Fruit fly (Drosophila melanogaster): ENCODE data around the gene Clp.

Clp gene

dm6 chr2L:856690-857488 is 37.1 kb downstream of the Clp start (continued):
- peak; percentile 71 for TF ChIP-seq CG10959 (GFP tag; IDR thresholded peaks at IDR 0.05)
- no peak for TF ChIP-seq bbx (GFP tag; IDR thresholded peaks at IDR 0.05; ENCODE audit: partially characterized antibody)
- peak; percentile 31 for TF ChIP-seq Usf (GFP tag; optimal IDR thresholded peaks at IDR 0.05)
- no peak for TF ChIP-seq CG10431 (GFP tag; optimal IDR thresholded peaks at IDR 0.05)
- TF ChIP-seq pita (GFP tag; optimal IDR thresholded peaks at IDR 0.05), result no peak
- TF ChIP-seq repo (GFP tag; optimal IDR thresholded peaks at IDR 0.05), result peak; percentile 45
- TF ChIP-seq org-1 (GFP tag; optimal IDR thresholded peaks at IDR 0.05), result peak; percentile 81
- TF ChIP-seq CG13424 (tag; optimal IDR thresholded peaks at IDR 0.05), result peak; percentile 75
- TF ChIP-seq Ravus (GFP tag; IDR thresholded peaks at IDR 0.05), result peak; percentile 5; the same call in 1 of the 2 replicates
- no peak for TF ChIP-seq CG17912 (GFP tag; optimal IDR thresholded peaks at IDR 0.05)
- TF ChIP-seq psq (GFP tag; optimal IDR thresholded peaks at IDR 0.05), result no peak
- peak; percentile 8 for TF ChIP-seq CG33557 (GFP tag; optimal IDR thresholded peaks at IDR 0.05)
- TF ChIP-seq CG10209 (GFP tag; optimal IDR thresholded peaks at IDR 0.05), result peak; percentile 80
- no peak for TF ChIP-seq tna (GFP tag; IDR thresholded peaks at IDR 0.05; ENCODE audit: partially characterized antibody)
- no peak for TF ChIP-seq cad (GFP tag; optimal IDR thresholded peaks at IDR 0.05)
- peak; percentile 29 for TF ChIP-seq eyg (GFP tag; optimal IDR thresholded peaks at IDR 0.05)
- TF ChIP-seq caup (GFP tag; optimal IDR thresholded peaks at IDR 0.05; ENCODE audit: severe bottlenecking), result peak; percentile 34
- no peak for TF ChIP-seq amos (GFP tag; IDR thresholded peaks at IDR 0.05; ENCODE audit: partially characterized antibody)
- TF ChIP-seq ci (GFP tag; IDR thresholded peaks at IDR 0.05), result peak; percentile 95
- peak; percentile 65 for TF ChIP-seq Max (GFP tag; optimal IDR thresholded peaks at IDR 0.05)
- TF ChIP-seq vnd (GFP tag; IDR thresholded peaks at IDR 0.05; ENCODE audit: partially characterized antibody), result no peak
- TF ChIP-seq lbe (GFP tag; optimal IDR thresholded peaks at IDR 0.05), result no peak
- TF ChIP-seq jumu (GFP tag; optimal IDR thresholded peaks at IDR 0.05), result peak; percentile 78
- peak; percentile 88 for TF ChIP-seq CG6689 (GFP tag; IDR thresholded peaks at IDR 0.05)
- no peak for TF ChIP-seq CG4282 (GFP tag; optimal IDR thresholded peaks at IDR 0.05)
- no peak for TF ChIP-seq Doc2 (GFP tag; IDR thresholded peaks at IDR 0.05)
- TF ChIP-seq lola (GFP tag; optimal IDR thresholded peaks at IDR 0.05), result peak in 1 of 3 experiments; percentile 75
- TF ChIP-seq CG32767 (GFP tag; IDR thresholded peaks at IDR 0.05), result peak; percentile 72
- no peak for TF ChIP-seq CG7745 (tag; optimal IDR thresholded peaks at IDR 0.05)
- TF ChIP-seq CG1832 (GFP tag; optimal IDR thresholded peaks at IDR 0.05), result no peak
- peak; percentile 96 for TF ChIP-seq Med (GFP tag)
- peak; percentile 50 for TF ChIP-seq Bdp1 (GFP tag; optimal IDR thresholded peaks at IDR 0.05)
- peak; percentile 52; the same call in 1 of the 2 replicates for TF ChIP-seq aop (GFP tag; IDR thresholded peaks at IDR 0.05)
- TF ChIP-seq seq (GFP tag; IDR thresholded peaks at IDR 0.05), result peak; percentile 59; the same call in 1 of the 2 replicates
- TF ChIP-seq CG15601 (tag; optimal IDR thresholded peaks at IDR 0.05), result peak; percentile 79
- TF ChIP-seq dimm (GFP tag; IDR thresholded peaks at IDR 0.05), result peak; percentile 56
- peak; percentile 87 for TF ChIP-seq CG2712 (tag; optimal IDR thresholded peaks at IDR 0.05)
- peak; percentile 46 for TF ChIP-seq tx (GFP tag; optimal IDR thresholded peaks at IDR 0.05)
- TF ChIP-seq pho (GFP tag; optimal IDR thresholded peaks at IDR 0.05), result no peak
- TF ChIP-seq gsb (GFP tag; IDR thresholded peaks at IDR 0.05), result no peak
- no peak for TF ChIP-seq run (tag; optimal IDR thresholded peaks at IDR 0.05)
- TF ChIP-seq E2f2 (GFP tag; IDR thresholded peaks at IDR 0.05), result peak; percentile 41; the same call in 1 of the 2 replicates
- peak; percentile 80 for TF ChIP-seq Sox102F (GFP tag; optimal IDR thresholded peaks at IDR 0.05)
- peak; percentile 70 for TF ChIP-seq Dad (GFP tag; optimal IDR thresholded peaks at IDR 0.05)
- 0 out of 2 replicates have a peak, but pooled peaks have one; percentile 26 for TF ChIP-seq ham (GFP tag; IDR thresholded peaks at IDR 0.05)
- no peak for TF ChIP-seq CG2116 (GFP tag; optimal IDR thresholded peaks at IDR 0.05)
- peak; percentile 83 for TF ChIP-seq peb (GFP tag; IDR thresholded peaks at IDR 0.05)
- peak; percentile 89 for TF ChIP-seq sisA (GFP tag; IDR thresholded peaks at IDR 0.05)
- TF ChIP-seq sd (tag; optimal IDR thresholded peaks at IDR 0.05), result peak; percentile 21
